Fruit fly (Drosophila melanogaster) whole organism, wandering third instar larva: ENCODE data around the gene synr.

Experiments used
- Abd-B ChIP-seq: fragments of >200 bp; optimal IDR thresholded peaks from 2 replicates; lab custom pipeline; 2017; ENCODE audit warnings: missing biosample characterization, missing genetic modification characterization
- Hr78 ChIP-seq: fragments of >200 bp; optimal IDR thresholded peaks from 2 replicates; lab custom pipeline; 2017; ENCODE audit warnings: missing biosample characterization, missing genetic modification characterization
- OdsH ChIP-seq: fragments of 200-800 bp; sonication (Bioruptor generic); optimal IDR thresholded peaks from 2 replicates; lab custom pipeline; 2016; ENCODE audit warnings: missing biosample characterization, mild to moderate bottlenecking, missing genetic modification characterization
- Rel ChIP-seq, 2 experiments: fragments of 200-800 bp; sonication (Bioruptor generic) in 1 of 2; optimal IDR thresholded peaks; 2 replicates in 1 of 2; 3 replicates in 1 of 2; lab custom pipeline; 2016 to 2019; ENCODE audit warnings: mild to moderate bottlenecking in 2 of 2, missing biosample characterization in 2 of 2, missing genetic modification characterization in 2 of 2, moderate library complexity in 1 of 2
- h ChIP-seq: fragments of 200-800 bp; sonication (Bioruptor generic); optimal IDR thresholded peaks from 3 replicates; lab custom pipeline; 2016; ENCODE audit warnings: missing biosample characterization, mild to moderate bottlenecking, missing genetic modification characterization
- pan ChIP-seq: fragments of >200 bp; optimal IDR thresholded peaks from 2 replicates; lab custom pipeline; 2017
- psq ChIP-seq: fragments of 200-800 bp; sonication (Bioruptor generic); optimal IDR thresholded peaks from 3 replicates; lab custom pipeline; 2017; ENCODE audit warnings: missing biosample characterization, mild to moderate bottlenecking, missing genetic modification characterization, moderate library complexity

DNA sequence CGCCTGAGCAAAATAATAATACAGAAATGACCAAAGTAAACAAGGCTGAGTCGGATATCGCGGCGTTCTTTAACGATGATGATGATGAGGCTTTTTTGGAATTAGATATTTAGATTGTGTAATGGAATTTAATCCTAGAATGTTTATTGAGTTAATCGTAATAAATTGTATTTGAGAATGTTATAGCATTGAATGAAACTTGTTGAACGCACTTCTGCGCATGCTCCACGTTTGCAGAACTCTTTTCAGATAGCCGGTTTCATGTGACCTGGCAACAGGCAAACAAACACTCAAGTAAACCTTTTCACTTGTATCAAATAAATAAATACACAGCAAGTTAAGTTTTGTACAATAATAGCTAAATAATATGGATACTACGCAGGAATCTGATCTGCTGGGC is 15.6 kb downstream of the synr start, which contains the start of gene CG34124:
- no peak for TF ChIP-seq h (GFP tag; lab: Kevin White, UChicago)
- TF ChIP-seq Hr78 (GFP tag; lab: Kevin White, UChicago), result no peak
- TF ChIP-seq Abd-B (GFP tag; lab: Kevin White, UChicago), result no peak
- no peak for TF ChIP-seq psq
- TF ChIP-seq pan, result no peak
- no peak for TF ChIP-seq OdsH
- TF ChIP-seq Rel (GFP tag; optimal IDR thresholded peaks at IDR 0.05; lab: Kevin White, UChicago), result no peak
- TF ChIP-seq Rel (tag; optimal IDR thresholded peaks at IDR 0.05; lab: Kevin White, UChicago), result no peak
